Fruit fly (Drosophila melanogaster): Measurements from ENCODE around the gene AsnS.

The AsnS gene

DNA sequence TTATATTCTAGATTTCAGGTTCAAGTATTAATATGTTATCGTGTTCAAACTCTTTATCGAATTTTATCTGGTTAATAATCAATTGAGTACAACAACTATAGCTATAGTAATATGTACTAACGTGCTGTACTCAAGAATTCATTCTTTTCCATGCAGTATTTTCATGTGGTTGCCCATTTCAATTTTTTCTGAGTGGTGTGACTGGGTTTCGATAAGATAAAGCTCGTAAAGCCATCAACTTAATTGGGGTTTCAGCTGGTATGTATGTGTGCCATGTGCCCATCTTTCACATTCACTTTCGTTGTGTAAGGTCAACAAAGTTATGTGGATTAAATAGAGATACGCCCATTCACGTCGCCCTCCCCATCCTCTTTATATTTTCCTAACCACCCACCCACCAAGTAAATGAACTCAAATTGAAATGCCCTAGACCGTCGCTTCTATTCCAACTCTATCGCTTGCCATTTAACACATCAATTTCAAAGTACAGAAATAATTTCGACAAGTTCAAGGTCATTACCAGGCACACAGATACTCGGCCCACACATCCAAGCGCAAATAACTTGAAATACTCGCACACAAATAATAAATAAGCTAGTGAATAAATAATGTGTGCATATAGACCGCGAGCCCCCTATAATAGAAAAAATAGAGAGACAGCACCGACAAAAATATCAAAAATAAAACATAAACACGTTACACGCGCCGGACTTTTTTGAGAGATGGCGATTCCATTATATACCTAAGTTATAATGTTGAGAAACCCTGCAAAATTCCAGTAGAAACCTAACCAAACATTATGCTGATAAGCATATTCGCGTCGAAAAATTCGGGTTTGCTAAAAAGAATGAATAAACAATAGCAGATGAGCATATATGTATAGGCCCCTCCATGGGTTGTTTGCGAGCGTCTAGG lies 31.9 kb downstream of the AsnS start (continued):
- TF ChIP-seq NK7.1 (GFP tag; optimal IDR thresholded peaks at IDR 0.05) (no peak), Ets65A (GFP tag) (no peak), CG32772 (GFP tag; IDR thresholded peaks at IDR 0.05) (no peak), Hey (tag; optimal IDR thresholded peaks at IDR 0.05) (no peak), ERR (GFP tag; optimal IDR thresholded peaks at IDR 0.05) (peak; percentile 39), CG8359 (GFP tag; optimal IDR thresholded peaks at IDR 0.05; ENCODE audit: borderline replicate concordance) (no peak), shn (GFP tag; optimal IDR thresholded peaks at IDR 0.05) (no peak), nerfin-1 (tag; optimal IDR thresholded peaks at IDR 0.05) (no peak), CG18011 (GFP tag; optimal IDR thresholded peaks at IDR 0.05) (no peak), slbo (GFP tag; IDR thresholded peaks at IDR 0.05) (no peak), CG8944 (GFP tag; optimal IDR thresholded peaks at IDR 0.05) (no peak), cato (GFP tag; optimal IDR thresholded peaks at IDR 0.05; ENCODE audit: borderline replicate concordance) (no peak), rib (GFP tag; IDR thresholded peaks at IDR 0.05) (peak; percentile 78; the same call in 1 of the 2 replicates), CG14667 (GFP tag; IDR thresholded peaks at IDR 0.05) (no peak), dmrt99B (tag; optimal IDR thresholded peaks at IDR 0.05) (no peak), tup (GFP tag; optimal IDR thresholded peaks at IDR 0.05) (no peak), dati (GFP tag; IDR thresholded peaks at IDR 0.05) (no peak), CG18619 (GFP tag; optimal IDR thresholded peaks at IDR 0.05) (no peak), Scr (GFP tag; IDR thresholded peaks at IDR 0.05; ENCODE audit: partially characterized antibody) (no peak), jing (GFP tag; optimal IDR thresholded peaks at IDR 0.05) (no peak), bsh (GFP tag; optimal IDR thresholded peaks at IDR 0.05) (no peak), onecut (GFP tag; IDR thresholded peaks at IDR 0.05) (no peak), CG15479 (GFP tag; optimal IDR thresholded peaks at IDR 0.05) (no peak), CG8089 (GFP tag; optimal IDR thresholded peaks at IDR 0.05) (no peak), CG3281 (GFP tag; optimal IDR thresholded peaks at IDR 0.05) (no peak), oc (tag; optimal IDR thresholded peaks at IDR 0.05) (no peak), CG32767 (GFP tag; IDR thresholded peaks at IDR 0.05) (no peak), tio (GFP tag; optimal IDR thresholded peaks at IDR 0.05) (no peak), yki (optimal IDR thresholded peaks at IDR 0.05) (no peak), Doc3 (GFP tag; IDR thresholded peaks at IDR 0.05; ENCODE audit: partially characterized antibody) (no peak), Dfd (GFP tag; optimal IDR thresholded peaks at IDR 0.05) (no peak), gt (GFP tag; IDR thresholded peaks at IDR 0.05) (no peak), B-H2 (GFP tag; optimal IDR thresholded peaks at IDR 0.05) (peak; percentile 11), E2f1 (GFP tag; IDR thresholded peaks at IDR 0.05) (no peak), Ptx1 (GFP tag; IDR thresholded peaks at IDR 0.05) (no peak), Antp (GFP tag; optimal IDR thresholded peaks at IDR 0.05) (no peak), CG9727 (GFP tag; optimal IDR thresholded peaks at IDR 0.05) (peak; percentile 61), Atf3 (GFP tag; optimal IDR thresholded peaks at IDR 0.05) (no peak), Asciz (GFP tag; optimal IDR thresholded peaks at IDR 0.05) (peak; percentile 34), ac (GFP tag; optimal IDR thresholded peaks at IDR 0.05) (no peak), Spps (tag; optimal IDR thresholded peaks at IDR 0.05) (no peak), tx (GFP tag; optimal IDR thresholded peaks at IDR 0.05) (no peak), Dref (GFP tag; IDR thresholded peaks at IDR 0.05) (no peak), HLH3B (GFP tag; IDR thresholded peaks at IDR 0.05) (no peak; the same call in 1 of the 2 replicates), CG14860 (GFP tag; IDR thresholded peaks at IDR 0.05; ENCODE audit: partially characterized antibody) (no peak), CG1647 (GFP tag; optimal IDR thresholded peaks at IDR 0.05) (no peak), Gug (GFP tag; IDR thresholded peaks at IDR 0.05) (no peak), CG13296 (GFP tag; optimal IDR thresholded peaks at IDR 0.05) (no peak), CG5245 (GFP tag; optimal IDR thresholded peaks at IDR 0.05) (no peak), grau (tag; optimal IDR thresholded peaks at IDR 0.05) (no peak)
